Fruit fly (Drosophila melanogaster) whole organism: ENCODE measurements around the gene dsf.

ENCODE experiments used
- CG8478 ChIP-seq: fragments of >200 bp; optimal IDR thresholded peaks from 2 replicates; lab custom pipeline; 2018; ENCODE audit warnings: inconsistent platforms
- Dll ChIP-seq: fragments of >200 bp; optimal IDR thresholded peaks from 2 replicates; lab custom pipeline; 2017
- psq ChIP-seq: fragments of >200 bp; optimal IDR thresholded peaks from 2 replicates; lab custom pipeline; 2017
- usp ChIP-seq: fragments of >200 bp; optimal IDR thresholded peaks from 2 replicates; lab custom pipeline; 2017; ENCODE audit warnings: missing biosample characterization, missing genetic modification characterization, mixed read lengths

DNA sequence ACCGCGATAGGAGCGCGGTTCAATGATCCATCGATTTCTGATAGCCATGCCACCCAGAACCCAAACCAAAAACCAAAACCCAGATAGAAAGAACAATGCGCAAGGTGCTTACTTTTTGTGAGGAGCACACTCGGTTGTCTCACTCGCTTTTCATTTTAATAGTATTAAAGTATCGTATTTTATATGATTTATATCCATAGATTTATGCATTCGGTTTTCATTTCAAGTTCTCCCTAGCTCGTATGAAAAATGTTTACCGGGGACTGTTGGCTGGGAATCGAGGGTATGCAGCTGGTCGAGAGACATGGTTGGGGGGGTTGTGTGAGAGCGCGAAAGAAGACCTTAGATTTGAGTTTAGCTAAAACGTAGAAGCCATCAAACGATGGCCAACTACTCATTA, 46.3 kb downstream of the dsf start:
- TF ChIP-seq CG8478 (no peak), Dll (lab: Kevin White, UChicago) (no peak), usp (no peak), psq (no peak)
